Worm (Caenorhabditis elegans) whole organism, mixed stage, embryonic: ENCODE data around the gene nhr-157.

ENCODE experiments used
- M03D4.4 ChIP-seq: sonication (generic microtip); optimal IDR thresholded peaks from 2 replicates; lab custom pipeline; 2017; ENCODE audit warnings: mild to moderate bottlenecking, missing genetic modification characterization, missing compliant biosample characterization
- bed-3 ChIP-seq: fragments of 200-800 bp; sonication (Bioruptor generic); optimal IDR thresholded peaks from 3 replicates; lab custom pipeline; 2018; ENCODE audit warnings: mild to moderate bottlenecking, missing genetic modification characterization, moderate library complexity, missing compliant biosample characterization
- blmp-1 ChIP-seq: fragments of 150-350 bp; optimal IDR thresholded peaks from 2 replicates; lab custom pipeline; 2014; ENCODE audit warnings: missing biosample characterization, missing genetic modification characterization
- ceh-39 ChIP-seq: fragments of 150-350 bp; optimal IDR thresholded peaks from 2 replicates; lab custom pipeline; 2014; ENCODE audit warnings: missing biosample characterization, missing genetic modification characterization
- ceh-83 ChIP-seq: fragments of 200-800 bp; sonication (Bioruptor generic); optimal IDR thresholded peaks from 2 replicates; lab custom pipeline; 2018; ENCODE audit warnings: mild to moderate bottlenecking, missing genetic modification characterization, missing compliant biosample characterization
- ces-1 ChIP-seq: fragments of 150-350 bp; optimal IDR thresholded peaks from 2 replicates; lab custom pipeline; 2014; ENCODE audit warnings: missing biosample characterization, missing genetic modification reagents, missing genetic modification characterization
- cnd-1 ChIP-seq: fragments of 200-800 bp; sonication (Bioruptor generic); optimal IDR thresholded peaks from 2 replicates; lab custom pipeline; 2018; ENCODE audit warnings: mild to moderate bottlenecking, missing genetic modification characterization, missing compliant biosample characterization
- elt-1 ChIP-seq: sonication (generic microtip); optimal IDR thresholded peaks from 2 replicates; lab custom pipeline; 2017; ENCODE audit warnings: missing genetic modification characterization, mild to moderate bottlenecking, missing compliant biosample characterization, antibody characterized with exemption, moderate library complexity, borderline replicate concordance; ENCODE audit not compliant: insufficient read depth
- flh-1 ChIP-seq: fragments of 200-800 bp; sonication (Bioruptor generic); optimal IDR thresholded peaks from 2 replicates; lab custom pipeline; 2018; ENCODE audit warnings: mild to moderate bottlenecking, missing genetic modification characterization, moderate library complexity, missing compliant biosample characterization
- ham-2 ChIP-seq: fragments of 200-800 bp; sonication (Bioruptor generic); optimal IDR thresholded peaks from 2 replicates; lab custom pipeline; 2018; ENCODE audit warnings: mild to moderate bottlenecking, missing genetic modification characterization, missing compliant biosample characterization
- hlh-1 ChIP-seq: fragments of 150-350 bp; optimal IDR thresholded peaks from 2 replicates; lab custom pipeline; 2014; ENCODE audit warnings: missing biosample characterization, missing genetic modification reagents, missing genetic modification characterization
- lin-13 ChIP-seq: fragments of 150-350 bp; optimal IDR thresholded peaks from 2 replicates; lab custom pipeline; 2014; ENCODE audit warnings: missing biosample characterization, missing genetic modification characterization
- lin-32 ChIP-seq: fragments of 200-800 bp; sonication (Bioruptor generic); optimal IDR thresholded peaks from 2 replicates; lab custom pipeline; 2018; ENCODE audit warnings: mild to moderate bottlenecking, missing genetic modification characterization, missing compliant biosample characterization
- lsy-2 ChIP-seq: fragments of 150-350 bp; optimal IDR thresholded peaks from 2 replicates; lab custom pipeline; 2014; ENCODE audit warnings: missing biosample characterization, missing genetic modification characterization
- mab-5 ChIP-seq: fragments of 150-350 bp; optimal IDR thresholded peaks from 2 replicates; lab custom pipeline; 2014; ENCODE audit warnings: missing biosample characterization, missing genetic modification characterization
- mep-1 ChIP-seq: fragments of 150-350 bp; optimal IDR thresholded peaks from 2 replicates; lab custom pipeline; 2017; ENCODE audit warnings: missing biosample characterization, missing genetic modification reagents, missing genetic modification characterization, inconsistent platforms
- mls-2 ChIP-seq: sonication (generic microtip); optimal IDR thresholded peaks from 2 replicates; lab custom pipeline; 2016; ENCODE audit warnings: mild to moderate bottlenecking, missing genetic modification characterization, moderate library complexity, missing compliant biosample characterization
- nhr-2 ChIP-seq: fragments of 150-350 bp; optimal IDR thresholded peaks from 2 replicates; lab custom pipeline; 2014; ENCODE audit warnings: missing biosample characterization, missing genetic modification characterization
- nhr-237 ChIP-seq: fragments of 150-350 bp; optimal IDR thresholded peaks from 2 replicates; lab custom pipeline; 2014; ENCODE audit warnings: missing biosample characterization, missing genetic modification characterization
- nhr-76 ChIP-seq: sonication (generic microtip); optimal IDR thresholded peaks from 2 replicates; lab custom pipeline; 2017; ENCODE audit warnings: missing biosample characterization, missing genetic modification characterization
- pha-4 ChIP-seq: fragments of 150-350 bp; optimal IDR thresholded peaks from 2 replicates; lab custom pipeline; 2018; ENCODE audit warnings: missing biosample characterization, missing genetic modification reagents, missing genetic modification characterization
- sem-2 ChIP-seq: fragments of 200-800 bp; sonication (Bioruptor generic); optimal IDR thresholded peaks from 2 replicates; lab custom pipeline; 2018; ENCODE audit warnings: mild to moderate bottlenecking, missing genetic modification characterization, missing compliant biosample characterization
- sptf-1 ChIP-seq: sonication (generic microtip); optimal IDR thresholded peaks from 2 replicates; lab custom pipeline; 2017; ENCODE audit warnings: mild to moderate bottlenecking, missing genetic modification characterization, moderate library complexity, missing compliant biosample characterization
- tbx-8 ChIP-seq: fragments of 200-800 bp; sonication (Bioruptor generic); optimal IDR thresholded peaks from 2 replicates; lab custom pipeline; 2018; ENCODE audit warnings: mild to moderate bottlenecking, missing genetic modification characterization, moderate library complexity, missing compliant biosample characterization
- unc-120 ChIP-seq: sonication (generic microtip); optimal IDR thresholded peaks from 2 replicates; lab custom pipeline; 2017; ENCODE audit warnings: missing genetic modification characterization, missing compliant biosample characterization; ENCODE audit not compliant: poor library complexity, severe bottlenecking
- unc-39 ChIP-seq: fragments of 150-350 bp; optimal IDR thresholded peaks from 2 replicates; lab custom pipeline; 2014; ENCODE audit warnings: missing biosample characterization, missing genetic modification characterization
- unc-62 ChIP-seq: fragments of 150-350 bp; optimal IDR thresholded peaks from 2 replicates; lab custom pipeline; 2014; ENCODE audit warnings: missing biosample characterization, missing genetic modification reagents, missing genetic modification characterization
- zip-8 ChIP-seq: fragments of 150-350 bp; optimal IDR thresholded peaks from 2 replicates; lab custom pipeline; 2014; ENCODE audit warnings: missing biosample characterization, missing genetic modification characterization
- ztf-11 ChIP-seq: fragments of 150-350 bp; optimal IDR thresholded peaks from 2 replicates; lab custom pipeline; 2014; ENCODE audit warnings: missing biosample characterization, missing genetic modification characterization

The nhr-157 gene

DNA sequence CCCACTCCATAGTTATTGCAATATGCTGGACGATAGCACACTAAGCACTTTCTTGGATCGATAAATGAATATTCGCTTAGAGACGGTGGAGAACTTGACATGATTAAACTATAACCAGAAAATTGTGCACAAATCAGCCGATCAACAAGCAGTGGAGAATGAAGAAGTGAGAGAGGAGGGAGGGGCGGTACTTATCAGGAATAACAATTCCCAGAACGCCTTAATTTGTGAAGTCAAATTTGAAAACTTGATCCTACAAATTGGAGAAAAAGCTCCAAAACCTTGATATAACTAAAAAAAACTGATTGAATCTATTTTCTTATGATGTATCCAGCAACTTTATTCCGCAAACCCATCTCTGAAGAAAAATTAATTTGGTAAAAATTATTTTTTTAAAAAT lies 9.4 kb upstream of the nhr-157 start, which contains the start of gene nhr-159:
Gene nhr-159, minus strand, starts transcription at position 101 of the 400 bp plus-strand sequence.
- no peak for TF ChIP-seq unc-120 (tag; lab: Kevin White, UChicago)
- no peak for TF ChIP-seq bed-3 (GFP tag; lab: Kevin White, UChicago)
- no peak for TF ChIP-seq lin-13 (tag; lab: Kevin White, UChicago)
- no peak for TF ChIP-seq unc-62 (GFP tag; lab: Kevin White, UChicago)
- no peak for TF ChIP-seq mls-2 (tag; lab: Kevin White, UChicago)
- no peak for TF ChIP-seq ces-1 (GFP tag; lab: Kevin White, UChicago)
- no peak for TF ChIP-seq ceh-39 (tag; lab: Kevin White, UChicago)
- no peak for TF ChIP-seq M03D4.4 (tag; lab: Kevin White, UChicago)
- TF ChIP-seq lin-32 (GFP tag; lab: Kevin White, UChicago), result no peak
- TF ChIP-seq cnd-1 (tag; lab: Kevin White, UChicago), result no peak
- TF ChIP-seq mep-1, result no peak
- TF ChIP-seq hlh-1 (tag; lab: Kevin White, UChicago), result no peak
- no peak for TF ChIP-seq flh-1 (GFP tag; lab: Kevin White, UChicago)
- TF ChIP-seq nhr-2 (tag; lab: Kevin White, UChicago), result no peak
- no peak for TF ChIP-seq nhr-237 (tag; lab: Kevin White, UChicago)
- no peak for TF ChIP-seq sptf-1 (tag; lab: Kevin White, UChicago)
- no peak for TF ChIP-seq tbx-8 (GFP tag; lab: Kevin White, UChicago)
- no peak for TF ChIP-seq mab-5 (tag; lab: Kevin White, UChicago)
- TF ChIP-seq, all 35 proteins: peak for 0

DNA sequence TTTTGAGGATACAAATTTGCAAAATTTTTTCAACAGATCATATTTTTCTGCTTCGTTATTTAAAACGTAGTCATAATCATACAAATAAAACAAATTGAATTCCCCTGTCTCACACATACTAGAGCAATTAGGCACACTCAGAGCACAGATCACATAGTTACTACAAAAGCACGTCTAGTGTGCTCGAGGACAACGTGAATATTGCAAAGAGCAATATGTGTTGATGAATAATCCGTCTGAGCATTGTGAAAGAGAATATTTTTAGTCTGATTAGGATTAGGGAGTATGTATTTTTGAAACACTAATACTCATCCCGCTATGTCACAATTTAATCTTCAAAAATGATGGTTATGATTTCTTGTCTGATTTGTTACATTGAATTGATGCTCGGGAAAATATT lies 8.4 kb upstream of the nhr-157 start:
- TF ChIP-seq pha-4 (tag; lab: Kevin White, UChicago), result no peak
- no peak for TF ChIP-seq blmp-1 (tag; lab: Kevin White, UChicago)
- TF ChIP-seq sem-2 (GFP tag; lab: Kevin White, UChicago), result no peak
- no peak for TF ChIP-seq flh-1 (GFP tag; lab: Kevin White, UChicago)
- TF ChIP-seq mab-5 (tag; lab: Kevin White, UChicago), result no peak
- no peak for TF ChIP-seq unc-62 (GFP tag; lab: Kevin White, UChicago)
- TF ChIP-seq ceh-39 (tag; lab: Kevin White, UChicago), result no peak
- TF ChIP-seq, all 35 proteins: peak for 0

DNA sequence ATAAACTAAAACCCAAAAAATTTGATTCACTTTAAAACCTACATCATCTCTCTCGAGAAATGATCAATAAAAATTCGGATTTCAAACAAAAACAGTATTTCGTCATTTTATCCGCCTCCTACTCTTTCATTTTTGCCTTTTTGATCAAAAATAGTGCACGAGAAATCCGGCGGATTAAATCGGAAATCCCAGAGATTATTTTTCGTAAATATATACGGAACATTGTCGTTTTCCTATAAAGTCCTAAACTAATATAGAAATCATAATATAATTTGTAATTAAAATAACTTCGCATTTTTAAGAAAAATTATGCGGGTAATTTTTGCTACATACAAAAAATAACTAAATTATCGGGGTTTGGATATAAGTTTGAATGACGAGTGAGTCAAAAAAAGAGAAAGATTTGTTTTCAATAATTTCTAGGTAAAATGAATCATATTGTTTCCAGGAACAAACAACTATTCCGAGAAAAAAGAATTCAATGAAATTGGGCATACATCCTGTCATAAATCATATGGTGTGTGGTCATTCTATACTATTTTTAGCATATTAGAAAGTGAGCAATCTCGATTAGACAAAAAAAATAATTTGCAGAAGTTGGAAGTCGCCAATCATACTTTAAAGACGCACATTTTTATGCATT lies 5.4 kb upstream of the nhr-157 start, which contains the start of gene nhr-158:
Gene nhr-158, minus strand, starts transcription at position 51 of the 643 bp plus-strand sequence.
- TF ChIP-seq nhr-2 (tag; lab: Kevin White, UChicago) (no peak), mep-1 (no peak), ceh-83 (no peak), mab-5 (tag; lab: Kevin White, UChicago) (no peak), nhr-76 (no peak)

DNA sequence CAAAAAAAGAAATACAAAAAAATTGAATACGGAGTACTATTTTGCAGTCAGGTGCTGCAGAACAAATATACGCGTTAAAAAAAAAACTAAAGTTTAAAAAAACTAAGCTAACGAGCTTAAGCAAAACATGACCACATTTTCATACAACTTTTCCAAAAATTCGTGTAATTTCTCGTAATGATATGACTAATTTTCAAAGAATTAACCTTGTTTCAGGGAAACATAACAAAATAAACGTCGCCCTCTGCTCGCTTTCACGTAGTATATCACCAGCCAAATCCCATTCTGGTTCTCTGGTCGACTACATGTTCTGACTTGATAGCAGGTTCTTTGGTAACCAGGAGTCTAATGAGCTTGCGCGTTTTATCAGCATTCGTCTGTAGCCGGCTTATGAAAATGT lies 1.6 kb upstream of the nhr-157 start:
- no peak for TF ChIP-seq nhr-2 (tag; lab: Kevin White, UChicago)
- no peak for TF ChIP-seq ztf-11 (tag; lab: Kevin White, UChicago)
- no peak for TF ChIP-seq mls-2 (tag; lab: Kevin White, UChicago)
- no peak for TF ChIP-seq ceh-39 (tag; lab: Kevin White, UChicago)
- no peak for TF ChIP-seq lsy-2 (tag; lab: Kevin White, UChicago)
- TF ChIP-seq ces-1 (GFP tag; lab: Kevin White, UChicago), result peak; percentile 37

DNA sequence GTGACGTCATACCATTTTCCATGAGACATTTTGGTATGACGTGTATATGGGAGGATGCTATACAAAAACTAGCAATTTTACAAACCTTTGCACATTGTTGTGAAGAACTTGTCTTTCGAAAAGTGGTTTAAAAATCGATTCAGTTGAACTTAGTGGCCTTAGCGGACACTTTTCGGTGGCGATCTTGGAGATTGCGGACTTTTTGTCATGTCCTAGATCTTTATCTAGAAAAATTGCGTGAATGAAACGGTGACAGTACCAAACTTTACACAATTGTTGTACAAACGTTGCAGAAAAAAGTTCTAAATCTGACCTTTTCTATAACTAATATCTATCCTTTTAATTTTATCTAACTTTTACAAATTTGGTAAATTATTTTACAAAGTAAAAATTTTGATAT lies 3.5 kb downstream of the nhr-157 start:
- TF ChIP-seq ham-2 (GFP tag; lab: Kevin White, UChicago), result no peak
- TF ChIP-seq mep-1, result no peak
- TF ChIP-seq elt-1 (tag; lab: Kevin White, UChicago), result peak; percentile 66
- TF ChIP-seq pha-4 (tag; lab: Kevin White, UChicago), result no peak
- peak; percentile 48 for TF ChIP-seq zip-8 (tag; lab: Kevin White, UChicago)

DNA sequence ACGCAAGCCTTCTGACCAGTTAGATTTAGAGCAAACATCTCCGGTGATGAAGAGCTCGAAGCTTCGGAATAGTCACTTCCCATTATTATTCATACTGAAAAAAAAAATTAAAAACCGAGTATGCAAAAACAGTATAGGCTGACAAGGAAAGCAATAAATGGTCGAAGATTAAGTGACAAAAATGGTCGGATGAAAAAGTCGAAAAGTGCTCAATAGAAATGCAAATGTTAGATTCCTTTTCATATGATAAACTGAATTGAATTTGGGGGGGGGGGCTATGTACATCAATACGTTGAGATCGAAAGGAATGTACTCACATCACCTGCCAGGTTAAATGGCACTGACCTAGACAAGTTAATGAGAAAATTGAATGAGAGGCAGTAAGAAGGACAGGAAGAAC lies 6.0 kb downstream of the nhr-157 start, which contains the start of gene nhr-187:
Gene nhr-187, minus strand, starts transcription at position 101 of the 400 bp plus-strand sequence.
- TF ChIP-seq zip-8 (tag; lab: Kevin White, UChicago), result no peak
- no peak for TF ChIP-seq ceh-39 (tag; lab: Kevin White, UChicago)
- no peak for TF ChIP-seq hlh-1 (tag; lab: Kevin White, UChicago)
- no peak for TF ChIP-seq cnd-1 (tag; lab: Kevin White, UChicago)
- TF ChIP-seq unc-39 (tag; lab: Kevin White, UChicago), result no peak
